Worm (Caenorhabditis elegans): ENCODE data around the gene rike-1.

DNA sequence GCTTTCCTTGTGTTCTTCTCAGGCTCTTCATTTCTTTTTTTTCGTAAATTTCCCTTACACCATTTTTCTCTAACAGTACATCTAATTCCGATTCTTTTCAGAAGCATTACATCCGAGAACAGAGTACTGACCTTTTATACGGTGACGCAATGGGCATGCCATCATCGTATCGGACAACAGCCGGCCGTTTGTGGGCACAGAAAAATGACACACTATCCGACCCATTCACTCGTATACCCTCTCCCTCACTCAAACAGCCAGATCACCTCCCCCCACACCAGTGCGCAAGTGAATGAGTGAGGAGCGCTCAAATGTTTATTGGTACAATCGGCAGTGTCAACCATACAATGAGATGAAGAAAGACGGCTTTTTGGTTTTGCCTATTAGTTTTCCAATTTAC lies 44.5 kb downstream of the rike-1 start, which contains the start of gene R02D5.24:
- no peak for TF ChIP-seq ama-1 (optimal IDR thresholded peaks at IDR 0.05)
- no peak for TF ChIP-seq lin-13 (GFP tag; optimal IDR thresholded peaks at IDR 0.05)
- no peak for TF ChIP-seq zag-1 (tag; optimal IDR thresholded peaks at IDR 0.05)
- no peak for TF ChIP-seq F13H6.1 (tag; optimal IDR thresholded peaks at IDR 0.05)
- no peak for TF ChIP-seq nhr-12 (tag; optimal IDR thresholded peaks at IDR 0.05)
- TF ChIP-seq aly-2 (tag; optimal IDR thresholded peaks at IDR 0.05), result no peak
- TF ChIP-seq unc-39 (tag; optimal IDR thresholded peaks at IDR 0.05), result no peak
- TF ChIP-seq dmd-4 (tag; optimal IDR thresholded peaks at IDR 0.05), result no peak
- TF ChIP-seq nhr-237 (tag; optimal IDR thresholded peaks at IDR 0.05), result no peak
- TF ChIP-seq nhr-11 (tag; optimal IDR thresholded peaks at IDR 0.05), result no peak
- TF ChIP-seq unc-62 (GFP tag; optimal IDR thresholded peaks at IDR 0.05), result no peak
- TF ChIP-seq ztf-11 (tag; optimal IDR thresholded peaks at IDR 0.05), result no peak

Measured in whole organism, L2 larva.